Fruit fly (Drosophila melanogaster) whole organism, embryonic: ENCODE results near the gene Mrp5.

Experiments
- CG2199 ChIP-seq: fragments of 200-800 bp; sonication (Bioruptor generic); IDR thresholded peaks from 3 replicates; pipeline ENCODE4 v1.3.6; 2022; ENCODE audit warnings: missing biosample characterization, missing genetic modification characterization
- CG9215 ChIP-seq: fragments of 200-800 bp; sonication (Bioruptor generic); IDR thresholded peaks from 2 replicates; pipeline ENCODE4 v1.3.6; 2022; ENCODE audit warnings: missing biosample characterization, missing genetic modification characterization
- gfzf ChIP-seq: fragments of 200-800 bp; sonication (Bioruptor generic); optimal IDR thresholded peaks from 2 replicates; lab custom pipeline; 2016; ENCODE audit warnings: missing biosample characterization, mild to moderate bottlenecking, missing genetic modification characterization, moderate library complexity

- TF ChIP-seq CG9215 (GFP tag; lab: Robert Waterston, UW) (no peak), CG2199 (no peak), gfzf (GFP tag; lab: Kevin White, UChicago) (no peak)
Measured at dm6 chr3R:19826355-19826754, 49.1 kb downstream of the Mrp5 start.
